Worm (Caenorhabditis elegans) whole organism, L4/young adult: ENCODE data around the gene C49C3.6.

Source experiments
- W03F9.2 ChIP-seq: fragments of 150-350 bp; optimal IDR thresholded peaks from 2 replicates; lab custom pipeline; 2014; ENCODE audit warnings: missing biosample characterization, missing genetic modification characterization
- dao-5 ChIP-seq: sonication (generic microtip); optimal IDR thresholded peaks from 2 replicates; lab custom pipeline; 2016; ENCODE audit warnings: missing genotype, missing genetic modification characterization, moderate library complexity, missing compliant biosample characterization
- him-1 ChIP-seq: sonication (generic microtip); optimal IDR thresholded peaks from 2 replicates; lab custom pipeline; 2016; ENCODE audit warnings: missing genotype, missing genetic modification reagents, missing genetic modification characterization, missing compliant biosample characterization

The C49C3.6 gene

DNA sequence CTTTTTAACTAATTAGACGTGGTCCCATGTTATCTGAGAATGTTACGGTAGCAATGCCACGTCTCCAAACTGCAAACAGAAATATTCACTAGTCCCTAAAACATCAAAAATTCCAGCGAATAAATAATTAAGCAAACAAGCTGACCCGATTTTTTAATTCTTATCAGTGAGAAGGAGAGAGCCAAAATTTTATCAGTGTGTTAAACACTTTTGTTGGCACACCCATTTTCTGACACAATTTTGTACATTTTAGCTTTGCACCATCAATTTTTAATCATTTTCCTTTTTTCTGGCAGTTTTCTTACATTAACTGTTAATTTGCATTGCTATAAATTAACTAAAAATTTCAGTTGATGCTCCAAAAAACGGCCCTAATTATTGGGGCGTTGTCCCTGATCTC, 10.9 kb upstream of the C49C3.6 start, which contains the start of gene C49C3.4:
TSS of gene C49C3.4 (plus strand) at position 351 of the 400 bp plus-strand sequence.
- no peak for TF ChIP-seq W03F9.2 (tag; lab: Kevin White, UChicago)
- TF ChIP-seq dao-5 (tag; lab: Kevin White, UChicago) = no peak
- no peak for TF ChIP-seq him-1 (tag; lab: Kevin White, UChicago)

DNA sequence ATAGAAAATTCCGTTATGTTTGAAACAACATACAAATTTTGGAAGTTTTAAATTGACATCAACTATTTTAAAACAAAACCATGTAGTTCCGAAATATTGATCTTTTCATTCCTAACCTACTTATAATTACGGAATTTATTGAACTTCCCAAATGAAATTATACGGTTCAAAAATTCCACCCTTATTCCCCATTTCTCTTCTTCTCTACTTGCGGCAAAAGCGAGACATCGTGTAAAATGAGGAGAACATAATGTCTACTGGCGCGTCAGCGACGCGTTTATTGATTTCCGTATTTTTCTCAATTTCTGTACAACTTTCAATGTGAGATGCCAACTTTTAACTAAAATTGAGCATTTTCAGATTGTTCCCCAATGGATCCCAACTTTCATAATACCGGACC, 2.5 kb upstream of the C49C3.6 start, which contains the start of gene ceh-88:
TSS of gene ceh-88 (plus strand) at position 355 of the 400 bp plus-strand sequence.
- no peak for TF ChIP-seq W03F9.2 (tag; lab: Kevin White, UChicago)
- no peak for TF ChIP-seq dao-5 (tag; lab: Kevin White, UChicago)
- no peak for TF ChIP-seq him-1 (tag; lab: Kevin White, UChicago)

DNA sequence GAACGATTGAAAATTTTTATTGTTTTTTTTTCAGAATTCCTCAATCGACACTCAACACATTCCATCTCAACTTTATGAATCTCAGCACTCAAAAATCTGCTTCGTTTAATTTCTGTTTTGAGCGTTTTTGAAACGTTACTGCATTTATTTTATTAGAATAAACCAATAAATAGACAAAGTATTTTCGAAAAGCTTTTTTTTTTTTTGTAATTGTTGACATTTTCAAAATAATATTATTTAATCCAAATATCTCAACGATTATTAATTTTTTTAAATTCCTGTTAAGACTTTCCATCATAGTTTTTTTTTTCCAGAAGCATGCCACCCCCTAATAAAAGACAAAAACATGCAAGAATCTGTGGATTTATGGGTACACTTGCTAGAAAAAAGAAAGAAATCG, 934 bp downstream of the C49C3.6 start, which contains the start of gene C49C3.7:
TSS of gene C49C3.7 (plus strand) at position 301 of the 400 bp plus-strand sequence.
- no peak for TF ChIP-seq dao-5 (tag; lab: Kevin White, UChicago)
- no peak for TF ChIP-seq him-1 (tag; lab: Kevin White, UChicago)
- no peak for TF ChIP-seq W03F9.2 (tag; lab: Kevin White, UChicago)

DNA sequence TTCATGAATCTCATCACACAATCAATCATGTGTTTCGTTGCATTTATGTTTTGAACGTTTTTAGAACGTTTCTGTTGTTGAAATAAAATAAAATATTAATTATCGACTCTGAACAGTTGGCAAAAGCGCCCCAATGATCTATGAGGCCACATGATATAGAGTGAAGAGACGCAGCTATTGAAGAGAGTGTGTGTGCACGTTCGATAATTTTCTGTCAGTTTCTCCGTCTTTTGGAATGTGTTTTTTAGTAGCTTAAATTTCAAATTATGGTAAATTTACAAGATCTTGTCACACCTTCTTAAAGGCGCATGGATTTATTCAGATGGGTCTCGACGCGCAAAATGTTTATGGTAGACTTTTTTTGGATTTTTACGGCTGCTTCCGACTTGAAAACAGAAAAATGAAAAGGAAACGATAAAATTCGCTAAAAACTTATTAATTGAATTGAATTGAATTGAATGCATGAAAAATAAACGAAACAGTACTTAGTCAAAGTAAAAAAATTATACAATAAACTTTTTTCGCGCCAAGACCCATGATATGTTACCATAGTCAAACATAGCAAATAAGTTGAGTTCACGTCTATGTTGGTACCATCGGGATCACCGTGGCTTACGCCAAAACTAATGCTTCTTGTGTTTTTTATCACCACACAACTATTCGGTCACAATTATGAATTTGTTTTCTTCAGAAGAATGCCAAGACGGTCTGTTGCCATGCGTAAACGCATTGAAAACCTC, 2.4 kb downstream of the C49C3.6 start, which contains the start of gene C49C3.15:
TSS of gene C49C3.15 (plus strand) at position 690 of the 740 bp plus-strand sequence.
- TF ChIP-seq him-1 (tag; lab: Kevin White, UChicago) (no peak), dao-5 (tag; lab: Kevin White, UChicago) (no peak), W03F9.2 (tag; lab: Kevin White, UChicago) (no peak)

DNA sequence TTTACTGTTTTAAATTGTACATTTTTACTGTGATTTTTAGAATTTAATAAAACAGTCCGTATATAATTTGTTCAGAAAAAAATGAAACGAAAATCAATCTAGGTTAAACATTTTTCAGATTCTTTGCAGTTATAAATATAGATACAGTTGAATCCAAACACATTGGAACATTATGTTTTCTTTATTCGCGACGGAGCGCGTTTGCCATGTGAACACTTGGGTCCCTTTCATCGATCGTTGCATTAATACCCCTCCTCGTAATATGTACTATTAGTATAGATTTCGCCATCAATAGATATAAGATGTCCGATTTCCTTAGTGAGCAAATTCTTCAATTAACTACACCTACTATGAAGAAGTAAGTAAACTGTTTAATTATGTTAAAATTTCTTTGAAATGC, 3.7 kb downstream of the C49C3.6 start, which contains the start of gene C49C3.8:
TSS of gene C49C3.8 (plus strand) at position 173 of the 400 bp plus-strand sequence.
- TF ChIP-seq W03F9.2 (tag; lab: Kevin White, UChicago) (no peak), him-1 (tag; lab: Kevin White, UChicago) (no peak), dao-5 (tag; lab: Kevin White, UChicago) (no peak)

DNA sequence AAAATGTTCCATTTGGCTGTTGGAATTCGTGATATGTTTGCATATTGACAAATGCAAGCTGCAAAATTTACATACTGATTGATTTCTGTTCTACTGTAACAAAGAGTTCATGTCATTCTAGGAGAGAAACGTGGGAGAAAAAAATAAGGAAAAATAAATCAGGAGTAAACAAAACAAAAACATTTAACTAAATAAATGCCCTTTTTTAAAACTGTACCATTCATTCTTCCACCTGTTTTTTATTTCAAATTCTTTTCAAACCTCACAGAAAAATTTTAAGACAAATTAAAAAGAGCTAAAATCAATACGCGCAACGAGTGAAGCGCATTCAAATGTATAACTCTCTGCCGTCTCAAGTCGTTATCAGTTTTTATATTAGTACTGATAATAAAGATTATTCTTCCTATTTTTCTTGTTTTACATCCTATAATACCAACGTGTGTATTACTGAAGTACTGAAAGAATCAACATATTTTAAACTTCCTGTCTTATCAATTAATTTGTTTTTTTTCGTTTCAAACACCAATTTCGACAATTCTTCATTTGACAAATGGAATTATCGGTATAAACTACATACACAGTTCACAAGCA, 7.7 kb downstream of the C49C3.6 start, which contains the start of gene C49C3.10:
TSS of gene C49C3.10 (minus strand) at position 51 of the 591 bp plus-strand sequence.
- no peak for TF ChIP-seq W03F9.2 (tag; lab: Kevin White, UChicago)
- TF ChIP-seq him-1 (tag; lab: Kevin White, UChicago) = no peak
- TF ChIP-seq dao-5 (tag; lab: Kevin White, UChicago) = no peak

DNA sequence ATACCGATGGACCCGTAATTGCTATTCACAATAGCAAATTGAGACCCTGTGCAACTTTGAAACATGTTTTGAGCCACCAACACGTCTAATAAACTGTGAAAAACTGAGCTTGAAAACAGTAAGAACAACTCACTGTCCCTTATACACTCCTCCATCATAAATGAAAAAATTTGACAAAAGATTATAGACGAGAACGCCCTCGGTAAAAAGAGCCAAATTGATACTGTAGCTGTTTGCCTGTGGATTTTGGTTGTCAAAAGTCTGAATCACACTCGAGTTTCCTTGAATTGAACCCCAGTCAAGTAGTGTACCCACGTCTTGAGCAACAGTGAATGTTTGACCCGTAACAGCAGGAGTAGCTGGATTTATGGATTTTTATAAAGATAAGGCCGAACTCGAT, 9.7 kb downstream of the C49C3.6 start:
- TF ChIP-seq him-1 (tag; lab: Kevin White, UChicago) (no peak), W03F9.2 (tag; lab: Kevin White, UChicago) (no peak), dao-5 (tag; lab: Kevin White, UChicago) (no peak)

DNA sequence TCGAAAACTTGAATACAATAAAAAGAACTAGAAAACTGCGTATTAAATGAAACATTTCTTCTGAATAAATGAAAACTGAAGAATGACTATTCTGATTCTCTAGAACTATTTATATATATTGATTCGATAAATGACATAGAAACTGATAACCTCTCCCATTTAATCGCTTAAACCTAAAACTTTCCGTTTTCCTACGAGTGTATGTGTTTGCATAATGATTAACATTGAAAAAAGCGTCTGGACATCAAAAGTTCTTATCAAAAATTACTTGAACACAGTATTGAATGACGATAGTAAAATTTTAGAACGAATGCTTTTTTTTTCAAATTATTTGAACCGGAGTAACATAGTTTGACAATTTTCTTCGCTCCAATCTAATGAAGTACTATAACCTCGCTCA, 10.9 kb downstream of the C49C3.6 start, which contains the start of gene C49C3.9:
TSS of gene C49C3.9 (minus strand) at position 136 of the 400 bp plus-strand sequence.
- no peak for TF ChIP-seq dao-5 (tag; lab: Kevin White, UChicago)
- no peak for TF ChIP-seq W03F9.2 (tag; lab: Kevin White, UChicago)
- no peak for TF ChIP-seq him-1 (tag; lab: Kevin White, UChicago)

DNA sequence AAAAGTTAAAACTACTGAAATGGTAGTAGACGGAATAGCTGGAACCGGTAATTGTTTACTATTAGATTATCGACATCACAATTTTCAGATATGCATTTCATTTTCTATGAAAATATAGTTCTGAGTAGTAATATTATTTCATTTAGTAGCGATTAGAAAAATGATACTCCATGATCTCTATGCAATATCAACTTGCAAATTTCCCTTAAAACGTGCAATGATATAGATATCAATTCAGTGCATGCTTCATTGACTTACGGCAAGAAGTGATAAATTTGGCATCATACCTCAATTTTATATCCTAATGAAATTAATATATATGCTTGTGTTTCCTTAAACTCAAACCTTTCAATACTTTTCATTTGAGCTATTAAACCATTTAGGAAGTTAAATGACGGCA, 11.3 kb downstream of the C49C3.6 start, which contains the start of gene C49C3.21:
TSS of gene C49C3.21 (plus strand) at position 301 of the 400 bp plus-strand sequence.
- TF ChIP-seq dao-5 (tag; lab: Kevin White, UChicago) (no peak), him-1 (tag; lab: Kevin White, UChicago) (no peak), W03F9.2 (tag; lab: Kevin White, UChicago) (no peak)

DNA sequence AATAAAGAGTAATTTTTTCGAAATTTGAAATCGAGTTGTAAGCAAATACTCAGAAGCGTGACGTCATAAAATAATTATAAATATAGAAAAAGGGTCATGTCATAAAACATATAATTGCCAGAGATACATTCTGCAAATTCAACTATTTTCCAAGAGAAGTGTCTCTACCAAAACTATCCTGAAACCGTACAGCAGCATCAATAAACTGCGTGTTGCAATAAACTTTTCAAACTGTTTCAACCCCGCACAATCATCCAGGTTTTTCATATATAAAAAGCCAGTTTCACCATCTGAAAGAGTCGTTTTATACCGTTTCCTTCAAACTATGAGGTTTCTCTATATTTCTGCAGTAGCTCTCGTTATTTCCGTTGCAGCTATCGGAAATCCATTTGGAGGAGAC, 12.2 kb downstream of the C49C3.6 start, which contains the start of gene C49C3.11:
TSS of gene C49C3.11 (plus strand) at position 301 of the 400 bp plus-strand sequence.
- TF ChIP-seq him-1 (tag; lab: Kevin White, UChicago) (no peak), dao-5 (tag; lab: Kevin White, UChicago) (no peak), W03F9.2 (tag; lab: Kevin White, UChicago) (no peak)

DNA sequence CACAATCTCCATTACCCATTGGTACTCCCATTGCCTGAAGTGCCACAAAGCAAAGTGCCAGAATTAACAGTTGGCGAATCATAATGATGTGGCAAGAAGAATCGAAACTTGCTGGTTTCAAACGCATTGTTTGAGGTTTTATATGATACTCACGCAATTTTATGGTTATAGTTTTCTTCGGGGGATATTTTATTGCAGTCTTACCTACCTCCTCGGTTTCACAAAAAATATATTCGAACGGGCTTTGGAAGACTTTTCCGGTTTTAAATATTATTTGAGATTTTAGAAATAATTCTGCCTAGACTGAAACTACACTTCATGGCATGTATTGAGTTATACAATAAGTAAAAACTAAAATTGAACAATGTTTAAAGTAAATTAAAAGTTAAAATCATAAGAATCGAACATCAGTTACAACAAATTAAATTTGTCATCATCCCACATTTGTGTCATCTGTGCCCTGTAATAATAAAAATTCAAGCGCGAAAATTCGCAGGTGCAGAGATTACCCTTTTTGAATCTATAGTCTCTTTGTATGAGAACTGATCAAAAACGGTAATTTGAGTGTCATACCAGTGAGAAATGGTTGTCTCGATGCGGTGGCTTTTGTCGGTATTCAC, 15.4 kb downstream of the C49C3.6 start, which contains the start of the genes clec-197 and clec-198:
TSS of gene clec-197 (minus strand) at position 101 of the 620 bp plus-strand sequence.
TSS of gene clec-198 (plus strand) at position 570 of the 620 bp plus-strand sequence.
- TF ChIP-seq him-1 (tag; lab: Kevin White, UChicago) (no peak), W03F9.2 (tag; lab: Kevin White, UChicago) (no peak), dao-5 (tag; lab: Kevin White, UChicago) (no peak)

DNA sequence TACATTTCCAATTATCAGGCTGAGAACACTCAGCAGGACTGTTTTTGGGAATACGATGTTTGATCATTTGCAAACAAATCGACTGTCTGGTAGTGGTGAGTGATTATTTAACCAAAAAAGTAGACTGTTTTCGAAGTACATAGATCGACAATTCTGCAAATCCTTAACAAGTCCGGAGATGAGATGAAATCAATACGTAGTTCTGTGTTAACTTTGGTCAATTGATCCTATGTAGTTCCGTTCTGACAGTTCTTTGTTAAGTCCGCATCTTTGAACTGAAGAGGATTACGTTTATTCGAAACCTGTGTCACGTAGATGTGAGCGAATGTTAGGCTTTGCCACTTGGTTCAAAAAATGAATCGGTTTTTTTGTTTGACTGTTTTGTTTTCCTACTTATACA, 20.3 kb downstream of the C49C3.6 start, which contains the start of gene clec-199:
TSS of gene clec-199 (plus strand) at position 301 of the 400 bp plus-strand sequence.
- TF ChIP-seq dao-5 (tag; lab: Kevin White, UChicago) (no peak), W03F9.2 (tag; lab: Kevin White, UChicago) (no peak), him-1 (tag; lab: Kevin White, UChicago) (no peak)
